Fruit fly (Drosophila melanogaster) whole organism, embryonic: ENCODE data around the gene CG32944.

Experiments
- Antp ChIP-seq: fragments of 200-800 bp; sonication (Bioruptor generic); optimal IDR thresholded peaks from 3 replicates; lab custom pipeline; 2016; ENCODE audit warnings: missing biosample characterization, missing genetic modification characterization
- Asciz ChIP-seq: fragments of 200-800 bp; sonication (Bioruptor generic); optimal IDR thresholded peaks from 2 replicates; lab custom pipeline; 2017; ENCODE audit warnings: missing biosample characterization, mild to moderate bottlenecking, missing genetic modification characterization, missing genetic modification reagents
- Awh ChIP-seq: fragments of 200-800 bp; sonication (Bioruptor generic); IDR thresholded peaks from 2 replicates; pipeline ENCODE4, ENCODE4 v1.3.6; 2022; ENCODE audit warnings: missing biosample characterization, missing genetic modification characterization
- BtbVII ChIP-seq: fragments of 200-800 bp; sonication (Bioruptor generic); optimal IDR thresholded peaks from 3 replicates; lab custom pipeline; 2017; ENCODE audit warnings: missing biosample characterization, mild to moderate bottlenecking, missing genetic modification characterization
- CG10274 ChIP-seq: fragments of 200-800 bp; sonication (Bioruptor generic); optimal IDR thresholded peaks from 3 replicates; lab custom pipeline; 2017; ENCODE audit warnings: missing biosample characterization, mild to moderate bottlenecking, missing genetic modification characterization
- CG11456 ChIP-seq: fragments of 200-800 bp; sonication (Bioruptor generic); IDR thresholded peaks from 3 replicates; pipeline ENCODE4 v1.3.6; 2022; ENCODE audit warnings: missing biosample characterization, missing genetic modification characterization
- CG11504 ChIP-seq: fragments of 200-800 bp; sonication (Bioruptor generic); optimal IDR thresholded peaks from 3 replicates; lab custom pipeline; 2019; ENCODE audit warnings: missing biosample characterization, mild to moderate bottlenecking, missing genetic modification characterization, moderate library complexity
- CG12942 ChIP-seq: fragments of 200-800 bp; sonication (Bioruptor generic); optimal IDR thresholded peaks from 3 replicates; lab custom pipeline; 2016; ENCODE audit warnings: missing biosample characterization, missing genetic modification characterization
- CG13123 ChIP-seq: fragments of 200-800 bp; sonication (Bioruptor generic); optimal IDR thresholded peaks from 2 replicates; lab custom pipeline; 2016; ENCODE audit warnings: missing biosample characterization, missing genetic modification characterization
- CG13624 ChIP-seq: fragments of 200-800 bp; sonication (Bioruptor generic); optimal IDR thresholded peaks from 2 replicates; lab custom pipeline; 2016; ENCODE audit warnings: missing biosample characterization, missing genetic modification characterization
- CG15269 ChIP-seq: fragments of 200-800 bp; sonication (Bioruptor generic); optimal IDR thresholded peaks from 2 replicates; lab custom pipeline; 2018; ENCODE audit warnings: missing biosample characterization, mild to moderate bottlenecking, missing genetic modification characterization, moderate library complexity
- CG15601 ChIP-seq: fragments of 200-800 bp; sonication (Bioruptor generic); optimal IDR thresholded peaks from 3 replicates; lab custom pipeline; 2019; ENCODE audit warnings: missing biosample characterization, mild to moderate bottlenecking, missing genetic modification characterization, moderate library complexity
- CG17361 ChIP-seq: fragments of 200-800 bp; sonication (Bioruptor generic); IDR thresholded peaks from 3 replicates; pipeline ENCODE4 v1.3.6; 2022; ENCODE audit warnings: missing biosample characterization, missing genetic modification characterization
- CG18599 ChIP-seq: fragments of 200-800 bp; sonication (Bioruptor generic); optimal IDR thresholded peaks from 3 replicates; lab custom pipeline; 2017; ENCODE audit warnings: missing biosample characterization, missing genetic modification characterization, mild to moderate bottlenecking, moderate library complexity, missing genetic modification reagents
- CG42726 ChIP-seq: fragments of 200-800 bp; sonication (Bioruptor generic); IDR thresholded peaks from 2 replicates; pipeline ENCODE4 v1.3.6; 2022; ENCODE audit warnings: missing biosample characterization, missing genetic modification characterization; ENCODE audit not compliant: partially characterized antibody
- CG4404 ChIP-seq: fragments of 200-800 bp; sonication (Bioruptor generic); IDR thresholded peaks from 2 replicates; pipeline ENCODE4 v1.3.6; 2022; ENCODE audit warnings: missing biosample characterization, missing genetic modification characterization
- CG6683 ChIP-seq: fragments of 200-800 bp; sonication (Bioruptor generic); optimal IDR thresholded peaks from 2 replicates; lab custom pipeline; 2017; ENCODE audit warnings: missing biosample characterization, mild to moderate bottlenecking, missing genetic modification characterization, missing genetic modification reagents
- CG6689 ChIP-seq: fragments of 200-800 bp; sonication (Bioruptor generic); IDR thresholded peaks from 2 replicates; pipeline ENCODE4 v1.3.6; 2022; ENCODE audit warnings: missing biosample characterization, missing genetic modification characterization
- CG6813 ChIP-seq: fragments of 200-800 bp; sonication (Bioruptor generic); optimal IDR thresholded peaks from 2 replicates; lab custom pipeline; 2017; ENCODE audit warnings: missing biosample characterization, missing genetic modification characterization, mild to moderate bottlenecking, moderate library complexity, missing genetic modification reagents
- CG7271 ChIP-seq: fragments of 200-800 bp; sonication (Bioruptor generic); optimal IDR thresholded peaks from 2 replicates; lab custom pipeline; 2018; ENCODE audit warnings: missing biosample characterization, mild to moderate bottlenecking, missing genetic modification characterization, moderate library complexity
- CG7745 ChIP-seq: fragments of 200-800 bp; sonication (Bioruptor generic); optimal IDR thresholded peaks from 2 replicates; lab custom pipeline; 2018; ENCODE audit warnings: missing biosample characterization, mild to moderate bottlenecking, missing genetic modification characterization, moderate library complexity
- CTCF ChIP-seq: fragments of 200-800 bp; sonication (Bioruptor generic); optimal IDR thresholded peaks from 2 replicates; lab custom pipeline; 2017; ENCODE audit warnings: missing biosample characterization, mild to moderate bottlenecking, missing genetic modification characterization, moderate library complexity
- Camta ChIP-seq: fragments of 200-800 bp; sonication (Bioruptor generic); optimal IDR thresholded peaks from 2 replicates; lab custom pipeline; 2016; ENCODE audit warnings: missing biosample characterization, missing genetic modification characterization
- CkIIα-i1 ChIP-seq: fragments of 200-800 bp; sonication (Bioruptor generic); IDR thresholded peaks from 2 replicates; pipeline ENCODE4 v1.3.6; 2022; ENCODE audit warnings: missing biosample characterization, missing genetic modification characterization
- Dip2 ChIP-seq: fragments of 200-800 bp; sonication (Bioruptor generic); IDR thresholded peaks from 2 replicates; pipeline ENCODE4 v1.3.6; 2022; ENCODE audit warnings: missing biosample characterization, missing genetic modification characterization
- Dll ChIP-seq: fragments of 200-800 bp; sonication (Bioruptor generic); IDR thresholded peaks from 4 replicates; pipeline ENCODE4 v1.3.6; 2022; ENCODE audit warnings: missing biosample characterization, missing genetic modification characterization; ENCODE audit not compliant: partially characterized antibody
- E2f1 ChIP-seq: fragments of 200-800 bp; sonication (Bioruptor generic); IDR thresholded peaks from 2 replicates; pipeline ENCODE4 v1.3.6; 2022; ENCODE audit warnings: missing biosample characterization, missing genetic modification characterization
- E2f2 ChIP-seq: fragments of 200-800 bp; sonication (Bioruptor generic); IDR thresholded peaks from 2 replicates; pipeline ENCODE4 v1.3.6; 2022; ENCODE audit warnings: missing biosample characterization, missing genetic modification characterization
- ERR ChIP-seq: fragments of 200-800 bp; sonication (Bioruptor generic); optimal IDR thresholded peaks from 2 replicates; lab custom pipeline; 2016; ENCODE audit warnings: missing biosample characterization, missing genetic modification characterization
- Gug ChIP-seq: fragments of 200-800 bp; sonication (Bioruptor generic); IDR thresholded peaks from 4 replicates; pipeline ENCODE4 v1.3.6; 2022; ENCODE audit warnings: missing biosample characterization, missing genetic modification characterization
- HHEX ChIP-seq: fragments of 200-800 bp; sonication (Bioruptor generic); optimal IDR thresholded peaks from 3 replicates; lab custom pipeline; 2017; ENCODE audit warnings: missing biosample characterization, mild to moderate bottlenecking, missing genetic modification characterization, missing genetic modification reagents
- Jarid2 ChIP-seq: fragments of 200-800 bp; sonication (Bioruptor generic); optimal IDR thresholded peaks from 3 replicates; lab custom pipeline; 2017; ENCODE audit warnings: mild to moderate bottlenecking, missing biosample characterization, missing genetic modification reagents, missing genetic modification characterization
- Meics ChIP-seq: fragments of 200-800 bp; sonication (Bioruptor generic); optimal IDR thresholded peaks from 2 replicates; lab custom pipeline; 2017; ENCODE audit warnings: missing biosample characterization, mild to moderate bottlenecking, missing genetic modification characterization
- Opbp ChIP-seq: fragments of 200-800 bp; sonication (Bioruptor generic); IDR thresholded peaks from 3 replicates; pipeline ENCODE4 v1.3.6; 2022; ENCODE audit warnings: missing biosample characterization, missing genetic modification characterization; ENCODE audit not compliant: partially characterized antibody
- Taf1 ChIP-seq: fragments of 200-800 bp; sonication (Bioruptor generic); IDR thresholded peaks from 2 replicates; pipeline ENCODE4 v1.3.6; 2022; ENCODE audit warnings: missing biosample characterization, missing genetic modification characterization
- Vsx1 ChIP-seq: fragments of 200-800 bp; sonication (Bioruptor generic); optimal IDR thresholded peaks from 2 replicates; lab custom pipeline; 2017; ENCODE audit warnings: missing biosample characterization, mild to moderate bottlenecking, missing genetic modification characterization, missing genetic modification reagents
- da ChIP-seq: fragments of 200-800 bp; sonication (Bioruptor generic); optimal IDR thresholded peaks from 2 replicates; lab custom pipeline; 2016; ENCODE audit warnings: missing biosample characterization, missing genetic modification characterization
- gsb-n ChIP-seq: fragments of 200-800 bp; sonication (Bioruptor generic); optimal IDR thresholded peaks from 3 replicates; lab custom pipeline; 2018; ENCODE audit warnings: missing biosample characterization, mild to moderate bottlenecking, missing genetic modification characterization
- her ChIP-seq: fragments of 200-800 bp; sonication (Bioruptor generic); optimal IDR thresholded peaks from 2 replicates; lab custom pipeline; 2016; ENCODE audit warnings: missing biosample characterization, missing genetic modification characterization
- jumu ChIP-seq: fragments of 200-800 bp; sonication (Bioruptor generic); optimal IDR thresholded peaks from 3 replicates; lab custom pipeline; 2016; ENCODE audit warnings: missing biosample characterization, missing genetic modification characterization
- mld ChIP-seq: fragments of 200-800 bp; sonication (Bioruptor generic); IDR thresholded peaks from 3 replicates; pipeline ENCODE4 v1.3.6; 2022; ENCODE audit warnings: missing biosample characterization, missing genetic modification characterization; ENCODE audit not compliant: partially characterized antibody
- sens-2 ChIP-seq: fragments of 200-800 bp; sonication (Bioruptor generic); IDR thresholded peaks from 2 replicates; pipeline ENCODE4 v1.3.6; 2022; ENCODE audit warnings: missing biosample characterization, missing genetic modification characterization
- sima ChIP-seq: fragments of 200-800 bp; sonication (Bioruptor generic); optimal IDR thresholded peaks from 2 replicates; lab custom pipeline; 2016; ENCODE audit warnings: missing biosample characterization, missing genetic modification characterization
- sisA ChIP-seq: fragments of 200-800 bp; sonication (Bioruptor generic); IDR thresholded peaks from 2 replicates; pipeline ENCODE4 v1.3.6; 2022; ENCODE audit warnings: missing biosample characterization, missing genetic modification characterization
- slp2 ChIP-seq: fragments of 200-800 bp; sonication (Bioruptor generic); optimal IDR thresholded peaks from 2 replicates; lab custom pipeline; 2016; ENCODE audit warnings: missing biosample characterization, missing genetic modification characterization
- stc ChIP-seq: fragments of 200-800 bp; sonication (Bioruptor generic); IDR thresholded peaks from 2 replicates; pipeline ENCODE4 v1.3.6; 2022; ENCODE audit warnings: missing biosample characterization, missing genetic modification characterization
- trem ChIP-seq: fragments of 200-800 bp; optimal IDR thresholded peaks from 3 replicates; lab custom pipeline; 2019; ENCODE audit warnings: missing biosample characterization, mild to moderate bottlenecking, missing genetic modification characterization, moderate library complexity
- tup ChIP-seq: fragments of 200-800 bp; sonication (Bioruptor generic); optimal IDR thresholded peaks from 2 replicates; lab custom pipeline; 2016; ENCODE audit warnings: missing biosample characterization, mild to moderate bottlenecking, missing genetic modification characterization, moderate library complexity
- yki ChIP-seq: fragments of >200 bp; optimal IDR thresholded peaks from 3 replicates; lab custom pipeline; 2018

The CG32944 gene

DNA sequence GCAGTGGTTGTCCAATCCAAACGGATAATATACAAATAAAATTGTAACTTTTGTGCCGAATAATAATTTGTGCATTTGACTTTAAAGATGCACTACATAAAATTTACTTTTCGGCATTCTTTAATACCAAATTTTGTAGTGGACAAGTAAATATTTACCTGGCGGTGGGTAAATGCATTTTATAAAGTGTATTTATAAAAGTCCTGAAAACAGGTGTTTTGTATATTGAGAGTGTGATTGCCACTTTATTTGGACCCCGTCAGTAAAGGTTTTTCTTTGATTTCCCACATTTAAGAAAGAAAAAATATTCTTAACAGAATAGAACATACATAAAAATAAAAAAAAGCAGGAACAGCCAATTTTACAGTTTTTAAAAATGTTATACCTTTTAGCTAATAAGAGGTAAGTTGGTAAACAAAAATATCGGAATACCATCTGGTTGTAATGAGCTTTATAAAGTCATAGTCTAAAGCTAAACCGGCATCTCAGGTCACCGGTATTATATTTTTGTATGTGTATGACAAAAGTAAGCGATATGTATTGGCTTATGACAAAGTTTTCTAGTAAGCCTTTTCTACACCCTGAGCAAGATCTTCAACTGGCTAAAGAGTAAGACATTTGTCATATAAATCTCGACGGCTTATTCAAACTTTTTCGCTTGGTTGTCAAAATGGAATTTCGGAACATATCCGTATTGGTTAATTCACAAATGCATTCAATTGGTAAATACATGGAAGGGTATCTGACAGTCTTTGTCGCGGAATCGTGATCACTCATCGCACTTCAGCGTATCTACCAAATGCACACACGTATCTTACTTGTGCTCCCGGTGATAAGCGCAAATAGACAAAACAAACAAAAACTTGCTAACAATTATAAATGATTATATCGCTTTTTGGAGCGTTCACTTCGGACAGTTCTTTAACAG lies 24.5 kb downstream of the CG32944 start (continued):
- TF ChIP-seq yki (lab: Kevin White, UChicago) (no peak), CG42726 (GFP tag; lab: Robert Waterston, UW) (no peak), Dip2 (0 out of 2 replicates have a peak, but pooled peaks have one; percentile 13), CG6813 (GFP tag; lab: Kevin White, UChicago) (peak; percentile 78), Vsx1 (peak; percentile 9), CG7745 (tag; lab: Kevin White, UChicago) (no peak), sens-2 (GFP tag; lab: Robert Waterston, UW) (peak; percentile 53; the same call in 1 of the 2 replicates), CG11456 (peak; percentile 91), slp2 (GFP tag; lab: Kevin White, UChicago) (peak; percentile 73), CG13624 (GFP tag; lab: Kevin White, UChicago) (peak; percentile 93), CG12942 (GFP tag; lab: Kevin White, UChicago) (peak; percentile 66), CG17361 (GFP tag; lab: Robert Waterston, UW) (peak; percentile 83), Asciz (GFP tag; lab: Kevin White, UChicago) (peak; percentile 82), Opbp (GFP tag; lab: Robert Waterston, UW) (no peak), CG7271 (tag; lab: Kevin White, UChicago) (peak; percentile 15), CG15269 (tag; lab: Kevin White, UChicago) (peak; percentile 92), BtbVII (GFP tag; lab: Kevin White, UChicago) (peak; percentile 84), Awh (GFP tag; lab: Robert Waterston, UW) (peak; percentile 72; the same call in 1 of the 2 replicates), CG10274 (peak; percentile 92), sisA (GFP tag; lab: Robert Waterston, UW) (peak; percentile 87), E2f1 (GFP tag; lab: Robert Waterston, UW) (peak; percentile 89), trem (peak; percentile 53), gsb-n (tag; lab: Kevin White, UChicago) (no peak), CTCF (GFP tag; lab: Kevin White, UChicago) (peak; percentile 37), Meics (GFP tag; lab: Kevin White, UChicago) (peak; percentile 88), CG6683 (peak; percentile 66), jumu (GFP tag; lab: Kevin White, UChicago) (peak; percentile 69), ERR (GFP tag; lab: Kevin White, UChicago) (peak; percentile 86), HHEX (GFP tag; lab: Kevin White, UChicago) (peak; percentile 88), tup (GFP tag; lab: Kevin White, UChicago) (peak; percentile 66), CG18599 (GFP tag; lab: Kevin White, UChicago) (peak; percentile 91), CkIIα-i1 (GFP tag; lab: Robert Waterston, UW) (no peak), Gug (GFP tag; lab: Robert Waterston, UW) (peak; percentile 81), CG15601 (tag; lab: Kevin White, UChicago) (peak; percentile 75), her (GFP tag; lab: Kevin White, UChicago) (peak; percentile 85), Antp (peak; percentile 90), Taf1 (peak; percentile 70; the same call in 1 of the 2 replicates), stc (GFP tag; lab: Robert Waterston, UW) (peak; percentile 89), CG13123 (GFP tag; lab: Kevin White, UChicago) (peak; percentile 74), E2f2 (peak; percentile 56), Jarid2 (GFP tag; lab: Kevin White, UChicago) (no peak), CG6689 (GFP tag; lab: Robert Waterston, UW) (peak; percentile 86), da (GFP tag; lab: Kevin White, UChicago) (peak; percentile 45), CG11504 (tag; lab: Kevin White, UChicago) (peak; percentile 92), sima (peak; percentile 14), Dll (GFP tag; lab: Robert Waterston, UW) (no peak), Camta (peak; percentile 79), CG4404 (GFP tag; lab: Robert Waterston, UW) (peak; percentile 46; the same call in 1 of the 2 replicates), mld (GFP tag; lab: Robert Waterston, UW) (no peak)
